Worm (Caenorhabditis elegans) whole organism, midembryonic: ENCODE measurements around the gene alh-5.

Source experiments
- T22C8.4 ChIP-seq: fragments of 200-800 bp; sonication (Bioruptor generic); IDR thresholded peaks from 2 replicates; pipeline ENCODE4 v1.3.6; 2022; ENCODE audit warnings: missing genetic modification characterization, missing compliant biosample characterization
- cog-1 ChIP-seq: sonication (generic microtip); optimal IDR thresholded peaks from 2 replicates; lab custom pipeline; 2016; ENCODE audit warnings: missing genetic modification characterization, missing compliant biosample characterization
- flt-1 ChIP-seq: fragments of 200-800 bp; sonication (Bioruptor generic); IDR thresholded peaks from 2 replicates; pipeline ENCODE4 v1.3.6; 2022; ENCODE audit warnings: missing genetic modification characterization, missing compliant biosample characterization
- klf-2 ChIP-seq: fragments of 200-800 bp; sonication (Bioruptor generic); conservative IDR thresholded peaks from 2 replicates; pipeline ENCODE4 v1.3.6; 2022; ENCODE audit warnings: missing genetic modification reagents, missing genetic modification characterization, missing compliant biosample characterization
- med-1 ChIP-seq: sonication (generic microtip); optimal IDR thresholded peaks from 2 replicates; lab custom pipeline; 2017; ENCODE audit warnings: missing genetic modification characterization, mild to moderate bottlenecking, missing compliant biosample characterization, antibody characterized with exemption, missing genetic modification reagents; ENCODE audit not compliant: insufficient read depth
- ref-1 ChIP-seq: fragments of 200-800 bp; sonication (Bioruptor generic); conservative IDR thresholded peaks from 2 replicates; pipeline ENCODE4 v1.3.6; 2022; ENCODE audit warnings: missing genetic modification reagents, missing genetic modification characterization, missing compliant biosample characterization
- tab-1 ChIP-seq: fragments of 200-800 bp; sonication (Bioruptor generic); IDR thresholded peaks from 2 replicates; pipeline ENCODE4 v1.3.6; 2022; ENCODE audit warnings: missing genetic modification characterization, missing compliant biosample characterization
- ztf-23 ChIP-seq: fragments of 200-800 bp; sonication (Bioruptor generic); IDR thresholded peaks from 2 replicates; pipeline ENCODE4 v1.3.6; 2022; ENCODE audit warnings: missing genetic modification reagents, missing genetic modification characterization, missing compliant biosample characterization
- ztf-29 ChIP-seq: fragments of 200-800 bp; sonication (Bioruptor generic); IDR thresholded peaks from 2 replicates; pipeline ENCODE4 v1.3.6; 2022; ENCODE audit warnings: missing genetic modification reagents, missing genetic modification characterization, missing compliant biosample characterization

The alh-5 gene

DNA sequence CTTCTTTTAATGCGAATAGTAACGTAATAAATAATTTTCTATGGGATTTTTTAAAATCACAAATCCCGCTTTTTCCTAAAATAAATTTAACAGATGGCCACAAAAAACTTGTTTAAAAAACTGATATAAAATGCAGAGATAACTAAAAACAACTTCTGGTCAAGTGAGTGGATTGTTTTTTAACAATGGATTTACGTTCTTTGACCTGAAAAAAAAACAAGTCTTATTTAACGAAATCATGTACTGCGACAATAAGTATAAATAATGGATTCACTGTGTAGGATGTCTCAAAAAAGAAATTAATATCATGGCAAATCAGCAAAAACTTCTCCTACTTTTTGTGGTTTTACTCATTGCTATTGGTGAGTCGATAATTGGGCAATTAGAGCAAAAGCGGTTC, 42.3 kb downstream of the alh-5 start, which contains the start of gene fipr-25:
fipr-25 (plus strand) TSS at position 301 of the 400 bp plus-strand sequence.
- TF ChIP-seq ref-1 (GFP tag; lab: Robert Waterston, UW) (no peak), T22C8.4 (GFP tag; lab: Robert Waterston, UW) (no peak), flt-1 (GFP tag; lab: Robert Waterston, UW) (no peak), ztf-23 (GFP tag; lab: Robert Waterston, UW) (no peak), cog-1 (no peak), klf-2 (no peak), med-1 (GFP tag; lab: Kevin White, UChicago) (no peak), ztf-29 (GFP tag; lab: Robert Waterston, UW) (no peak), tab-1 (GFP tag; lab: Robert Waterston, UW) (no peak)

DNA sequence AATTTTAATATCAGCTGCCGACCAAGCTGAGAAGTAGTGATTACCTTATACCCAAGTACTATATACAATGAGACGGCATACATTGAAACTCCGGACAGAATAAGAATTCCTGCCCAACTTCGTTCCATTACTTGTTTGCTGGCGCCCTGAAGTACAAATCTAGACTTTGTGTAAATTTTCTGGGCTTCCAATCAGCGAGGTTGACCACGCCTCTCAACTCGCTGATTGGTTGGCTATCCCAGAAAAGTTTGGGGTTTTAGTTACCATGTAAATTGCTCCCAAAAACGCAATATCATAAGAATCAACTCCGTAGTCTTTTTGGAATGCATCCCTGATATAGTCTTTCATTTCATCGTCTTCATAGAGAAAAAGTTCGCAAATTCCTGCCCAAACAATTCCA, 44.1 kb downstream of the alh-5 start:
- no peak for TF ChIP-seq ztf-29 (GFP tag; lab: Robert Waterston, UW)
